Worm (Caenorhabditis elegans) whole organism, late embryonic: ENCODE results near the gene F12A10.8.

Experiments
- ceh-18 ChIP-seq: sonication (generic microtip); optimal IDR thresholded peaks from 2 replicates; lab custom pipeline; 2016; ENCODE audit warnings: missing genetic modification characterization, missing compliant biosample characterization
- fkh-6 ChIP-seq: sonication (generic microtip); optimal IDR thresholded peaks from 2 replicates; lab custom pipeline; 2016; ENCODE audit warnings: missing genetic modification characterization, missing compliant biosample characterization
- hlh-13 ChIP-seq: fragments of 200-800 bp; sonication (Bioruptor generic); optimal IDR thresholded peaks from 2 replicates; lab custom pipeline; 2018; ENCODE audit warnings: mild to moderate bottlenecking, missing genetic modification characterization, missing compliant biosample characterization
- pha-4 ChIP-seq: fragments of 150-350 bp; optimal IDR thresholded peaks from 2 replicates; lab custom pipeline; 2018; ENCODE audit warnings: missing biosample characterization, missing genetic modification reagents, missing genetic modification characterization
- pqm-1 ChIP-seq: sonication (generic microtip); optimal IDR thresholded peaks from 2 replicates; lab custom pipeline; 2016; ENCODE audit warnings: missing genetic modification characterization, missing compliant biosample characterization
- syd-9 ChIP-seq: sonication (generic microtip); optimal IDR thresholded peaks from 2 replicates; lab custom pipeline; 2016; ENCODE audit warnings: mild to moderate bottlenecking, missing genetic modification characterization, moderate library complexity, missing compliant biosample characterization
- tbx-7 ChIP-seq: sonication (generic microtip); optimal IDR thresholded peaks from 2 replicates; lab custom pipeline; 2016; ENCODE audit warnings: missing genotype, missing genetic modification characterization, missing compliant biosample characterization
- unc-55 ChIP-seq: sonication (generic microtip); optimal IDR thresholded peaks from 2 replicates; lab custom pipeline; 2017; ENCODE audit warnings: missing biosample characterization, missing genetic modification reagents, missing genetic modification characterization

DNA sequence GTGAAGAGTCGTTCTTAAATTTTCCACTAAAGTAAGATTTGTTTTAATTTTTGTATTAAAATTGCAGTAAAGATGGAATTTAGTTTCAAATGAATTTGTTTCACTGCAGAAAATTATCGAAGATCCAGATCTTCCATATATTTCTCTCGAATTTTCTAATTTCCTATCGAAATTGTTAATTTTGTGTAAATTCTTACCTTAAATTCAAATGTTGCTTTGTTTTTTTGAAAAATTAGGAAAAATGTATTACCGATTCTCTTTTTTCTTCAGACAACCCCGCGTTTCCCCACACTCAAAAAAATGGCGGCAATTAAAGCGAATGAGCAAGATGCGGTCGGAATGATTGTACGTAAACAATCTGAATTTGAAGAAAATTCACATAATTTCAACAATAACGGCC lies 48.9 kb upstream of the F12A10.8 start, which contains the start of gene C17C3.6:
- TF ChIP-seq pha-4 (tag; lab: Kevin White, UChicago) (no peak), hlh-13 (GFP tag; lab: Kevin White, UChicago) (no peak), unc-55 (no peak), fkh-6 (no peak), syd-9 (tag; lab: Kevin White, UChicago) (no peak), ceh-18 (no peak), tbx-7 (tag; lab: Kevin White, UChicago) (no peak), pqm-1 (no peak)
